Worm (Caenorhabditis elegans) whole organism, L2 larva: ENCODE data around the gene dos-2.

Source experiments
- C34F6.9 ChIP-seq: fragments of 150-350 bp; optimal IDR thresholded peaks from 2 replicates; lab custom pipeline; 2014; ENCODE audit warnings: missing biosample characterization, missing genetic modification characterization
- R02D3.7 ChIP-seq: fragments of 150-350 bp; optimal IDR thresholded peaks from 2 replicates; lab custom pipeline; 2014; ENCODE audit warnings: missing biosample characterization, missing genetic modification characterization
- Y55F3AM.14 ChIP-seq: fragments of 200-800 bp; sonication (Bioruptor generic); optimal IDR thresholded peaks from 2 replicates; lab custom pipeline; 2018; ENCODE audit warnings: mild to moderate bottlenecking, missing genetic modification characterization, missing compliant biosample characterization
- ZK546.5 ChIP-seq: sonication (generic microtip); optimal IDR thresholded peaks from 2 replicates; lab custom pipeline; 2017; ENCODE audit warnings: missing biosample characterization, missing genetic modification characterization
- alr-1 ChIP-seq: fragments of 150-350 bp; optimal IDR thresholded peaks from 2 replicates; lab custom pipeline; 2014; ENCODE audit warnings: missing biosample characterization, missing genetic modification characterization
- aly-2 ChIP-seq: fragments of 150-350 bp; optimal IDR thresholded peaks from 2 replicates; lab custom pipeline; 2014; ENCODE audit warnings: missing biosample characterization, missing genetic modification characterization
- ama-1 ChIP-seq: fragments of 150-350 bp; optimal IDR thresholded peaks from 2 replicates; lab custom pipeline; 2018; ENCODE audit warnings: inconsistent platforms
- blmp-1 ChIP-seq: sonication (generic microtip); optimal IDR thresholded peaks from 2 replicates; lab custom pipeline; 2017; ENCODE audit warnings: missing genetic modification characterization, mild to moderate bottlenecking, missing compliant biosample characterization, antibody characterized with exemption, moderate library complexity; ENCODE audit not compliant: insufficient read depth
- ceh-82 ChIP-seq: fragments of 150-350 bp; optimal IDR thresholded peaks from 2 replicates; lab custom pipeline; 2014; ENCODE audit warnings: missing biosample characterization, missing genetic modification characterization
- crh-2 ChIP-seq: sonication (generic microtip); optimal IDR thresholded peaks from 2 replicates; lab custom pipeline; 2017; ENCODE audit warnings: missing biosample characterization, missing genetic modification characterization
- egl-27 ChIP-seq: sonication (generic microtip); optimal IDR thresholded peaks from 3 replicates; lab custom pipeline; 2017; ENCODE audit warnings: missing biosample characterization, missing genetic modification reagents, missing genetic modification characterization
- elt-1 ChIP-seq: fragments of 150-350 bp; optimal IDR thresholded peaks from 2 replicates; lab custom pipeline; 2014; ENCODE audit warnings: missing biosample characterization, missing genetic modification characterization
- elt-3 ChIP-seq: sonication (generic microtip); optimal IDR thresholded peaks from 2 replicates; lab custom pipeline; 2017; ENCODE audit warnings: missing biosample characterization, missing genetic modification characterization
- fos-1 ChIP-seq: fragments of 150-350 bp; optimal IDR thresholded peaks from 2 replicates; lab custom pipeline; 2014; ENCODE audit warnings: missing biosample characterization, missing genetic modification characterization
- lin-11 ChIP-seq: fragments of 150-350 bp; sonication (generic microtip); optimal IDR thresholded peaks from 2 replicates; lab custom pipeline; 2014; ENCODE audit warnings: missing biosample characterization, missing genetic modification characterization, inconsistent platforms, mixed read lengths
- lin-13 ChIP-seq: fragments of 150-350 bp; optimal IDR thresholded peaks from 2 replicates; lab custom pipeline; 2014; ENCODE audit warnings: missing biosample characterization, missing genetic modification reagents, missing genetic modification characterization
- lin-39 ChIP-seq: fragments of 150-350 bp; optimal IDR thresholded peaks from 2 replicates; lab custom pipeline; 2014; ENCODE audit warnings: missing biosample characterization, missing genetic modification reagents, missing genetic modification characterization
- lsy-2 ChIP-seq, 2 experiments: fragments of 150-350 bp in 1 of 2; sonication (generic microtip) in 1 of 2; optimal IDR thresholded peaks; 2 replicates each; lab custom pipeline; 2014 to 2017; ENCODE audit warnings: missing biosample characterization in 2 of 2, missing genetic modification characterization in 2 of 2
- mbf-1 ChIP-seq: sonication (generic microtip); optimal IDR thresholded peaks from 2 replicates; lab custom pipeline; 2017; ENCODE audit warnings: missing biosample characterization, missing genetic modification characterization
- nhr-10 ChIP-seq: sonication (generic microtip); optimal IDR thresholded peaks from 2 replicates; lab custom pipeline; 2017; ENCODE audit warnings: missing biosample characterization, missing genetic modification characterization
- nhr-11 ChIP-seq: fragments of 150-350 bp; optimal IDR thresholded peaks from 2 replicates; lab custom pipeline; 2014; ENCODE audit warnings: missing biosample characterization, missing genetic modification characterization
- nhr-129 ChIP-seq: fragments of 150-350 bp; optimal IDR thresholded peaks from 2 replicates; lab custom pipeline; 2014; ENCODE audit warnings: missing biosample characterization, missing genetic modification characterization
- nhr-21 ChIP-seq: fragments of 150-350 bp; optimal IDR thresholded peaks from 2 replicates; lab custom pipeline; 2014; ENCODE audit warnings: missing biosample characterization, missing genetic modification characterization
- nhr-23 ChIP-seq: fragments of 150-350 bp; optimal IDR thresholded peaks from 2 replicates; lab custom pipeline; 2014; ENCODE audit warnings: missing biosample characterization, missing genetic modification reagents, missing genetic modification characterization
- nhr-237 ChIP-seq: fragments of 150-350 bp; optimal IDR thresholded peaks from 2 replicates; lab custom pipeline; 2014; ENCODE audit warnings: missing biosample characterization, missing genetic modification characterization
- nhr-25 ChIP-seq: fragments of 150-350 bp; sonication (generic microtip); optimal IDR thresholded peaks from 3 replicates; lab custom pipeline; 2014; ENCODE audit warnings: missing biosample characterization, missing genetic modification characterization
- nhr-77 ChIP-seq: fragments of 150-350 bp; optimal IDR thresholded peaks from 2 replicates; lab custom pipeline; 2014; ENCODE audit warnings: missing biosample characterization, missing genetic modification characterization
- peb-1 ChIP-seq: fragments of 150-350 bp; optimal IDR thresholded peaks from 2 replicates; lab custom pipeline; 2014; ENCODE audit warnings: missing biosample characterization, missing genetic modification characterization
- sem-4 ChIP-seq: fragments of 150-350 bp; optimal IDR thresholded peaks from 2 replicates; lab custom pipeline; 2014; ENCODE audit warnings: missing biosample characterization, missing genetic modification reagents, missing genetic modification characterization
- skn-1 ChIP-seq: sonication (generic microtip); optimal IDR thresholded peaks from 2 replicates; lab custom pipeline; 2017; ENCODE audit warnings: missing biosample characterization, missing genetic modification characterization
- sma-3 ChIP-seq: sonication (generic microtip); optimal IDR thresholded peaks from 2 replicates; lab custom pipeline; 2016; ENCODE audit warnings: missing genetic modification reagents, missing genetic modification characterization, missing compliant biosample characterization
- unc-39 ChIP-seq: fragments of 150-350 bp; optimal IDR thresholded peaks from 2 replicates; lab custom pipeline; 2014; ENCODE audit warnings: missing biosample characterization, missing genetic modification characterization
- unc-55 ChIP-seq: fragments of 150-350 bp; sonication (generic microtip); optimal IDR thresholded peaks from 3 replicates; lab custom pipeline; 2014; ENCODE audit warnings: missing biosample characterization, missing genetic modification reagents, missing genetic modification characterization
- zag-1 ChIP-seq: fragments of 150-350 bp; optimal IDR thresholded peaks from 2 replicates; lab custom pipeline; 2014; ENCODE audit warnings: missing biosample characterization, missing genetic modification characterization
- ztf-4 ChIP-seq: fragments of 150-350 bp; optimal IDR thresholded peaks from 2 replicates; lab custom pipeline; 2014; ENCODE audit warnings: missing biosample characterization, missing genetic modification characterization

The dos-2 gene

DNA sequence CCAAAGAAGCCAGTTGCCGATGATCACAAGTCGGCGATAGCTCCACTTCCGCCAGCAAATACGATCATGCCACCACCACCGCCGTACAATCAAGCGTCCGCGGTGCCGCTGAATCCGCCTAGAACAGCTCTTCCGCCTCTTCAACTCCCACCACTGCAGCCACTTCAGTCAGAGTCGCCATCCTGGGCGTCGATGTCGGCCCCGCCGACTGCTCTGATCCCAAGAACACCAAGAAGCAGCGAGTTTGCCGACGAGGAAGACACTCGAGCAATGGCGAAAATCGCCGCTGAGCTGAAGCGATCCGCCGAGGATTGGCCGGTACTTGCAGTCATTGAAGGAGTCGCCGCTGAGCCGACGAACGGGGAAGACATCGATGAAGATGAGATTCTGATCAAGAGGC lies 8.0 kb upstream of the dos-2 start:
- TF ChIP-seq nhr-11 (tag; lab: Kevin White, UChicago) (no peak), zag-1 (tag; lab: Kevin White, UChicago) (no peak), skn-1 (no peak), aly-2 (tag; lab: Kevin White, UChicago) (no peak), lin-11 (tag; lab: Kevin White, UChicago) (no peak), lin-13 (GFP tag; lab: Kevin White, UChicago) (no peak), nhr-21 (tag; lab: Kevin White, UChicago) (no peak), lsy-2 (tag; optimal IDR thresholded peaks at IDR 0.05; lab: Kevin White, UChicago) (no peak), lin-39 (tag; lab: Kevin White, UChicago) (no peak), nhr-25 (tag; lab: Kevin White, UChicago) (no peak), alr-1 (tag; lab: Kevin White, UChicago) (no peak), unc-55 (GFP tag; lab: Kevin White, UChicago) (no peak), elt-3 (tag; lab: Kevin White, UChicago) (no peak), sma-3 (GFP tag; lab: Kevin White, UChicago) (no peak)

DNA sequence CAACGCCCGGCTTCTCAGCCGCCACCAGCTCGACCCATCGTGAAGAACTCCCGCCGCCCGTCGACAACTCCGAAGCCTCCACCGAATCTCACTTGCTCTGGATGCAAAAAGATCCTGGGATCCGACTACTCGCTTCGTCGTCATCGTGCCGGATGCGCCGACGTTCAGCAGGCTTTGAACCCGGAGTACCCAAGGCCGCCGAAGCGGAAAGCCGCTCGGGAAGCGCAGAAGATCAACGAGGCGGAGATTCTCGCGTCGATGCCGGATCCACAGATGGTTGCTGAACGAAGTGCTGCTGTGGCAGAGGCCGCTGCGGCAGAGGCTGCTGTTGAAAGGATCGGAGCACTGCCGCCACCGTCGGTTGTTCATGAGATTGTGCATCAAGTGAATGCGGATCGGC lies 7.2 kb upstream of the dos-2 start:
- no peak for TF ChIP-seq nhr-10 (tag; lab: Kevin White, UChicago)
- TF ChIP-seq lin-11 (tag; lab: Kevin White, UChicago): no peak
- TF ChIP-seq sem-4 (tag; lab: Kevin White, UChicago): no peak
- no peak for TF ChIP-seq ceh-82 (tag; lab: Kevin White, UChicago)
- no peak for TF ChIP-seq nhr-77 (tag; lab: Kevin White, UChicago)
- no peak for TF ChIP-seq R02D3.7 (tag; lab: Kevin White, UChicago)
- TF ChIP-seq lsy-2 (tag; optimal IDR thresholded peaks at IDR 0.05; lab: Kevin White, UChicago): no peak
- TF ChIP-seq lin-13 (GFP tag; lab: Kevin White, UChicago): no peak
- no peak for TF ChIP-seq nhr-23 (tag; lab: Kevin White, UChicago)
- no peak for TF ChIP-seq elt-1 (tag; lab: Kevin White, UChicago)
- no peak for TF ChIP-seq C34F6.9 (tag; lab: Kevin White, UChicago)
- no peak for TF ChIP-seq fos-1 (tag; lab: Kevin White, UChicago)

DNA sequence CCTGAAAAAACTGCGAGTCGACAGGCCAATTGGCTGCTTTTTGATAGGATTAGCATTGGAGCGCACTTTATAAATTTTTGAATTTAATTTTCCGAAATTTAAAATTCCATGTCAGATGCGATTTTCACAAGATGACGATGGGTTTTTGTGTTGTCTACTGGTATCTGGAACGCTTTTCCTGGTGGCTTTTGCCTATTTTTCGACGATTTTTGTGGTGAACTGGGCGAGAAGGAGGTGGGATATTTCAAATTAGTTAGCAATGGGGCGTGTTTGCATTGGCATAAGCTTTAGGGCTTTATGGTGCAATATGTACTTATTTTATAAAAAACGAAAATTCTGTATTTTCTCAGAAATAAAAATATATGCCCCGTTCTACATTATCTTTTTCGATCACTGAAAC lies 3.9 kb upstream of the dos-2 start, which contains the start of gene K10G6.9:
K10G6.9 (plus strand) TSS at position 110 of the 400 bp plus-strand sequence.
- TF ChIP-seq ama-1 (lab: Kevin White, UChicago): peak; percentile 62
- TF ChIP-seq sma-3 (GFP tag; lab: Kevin White, UChicago): no peak

DNA sequence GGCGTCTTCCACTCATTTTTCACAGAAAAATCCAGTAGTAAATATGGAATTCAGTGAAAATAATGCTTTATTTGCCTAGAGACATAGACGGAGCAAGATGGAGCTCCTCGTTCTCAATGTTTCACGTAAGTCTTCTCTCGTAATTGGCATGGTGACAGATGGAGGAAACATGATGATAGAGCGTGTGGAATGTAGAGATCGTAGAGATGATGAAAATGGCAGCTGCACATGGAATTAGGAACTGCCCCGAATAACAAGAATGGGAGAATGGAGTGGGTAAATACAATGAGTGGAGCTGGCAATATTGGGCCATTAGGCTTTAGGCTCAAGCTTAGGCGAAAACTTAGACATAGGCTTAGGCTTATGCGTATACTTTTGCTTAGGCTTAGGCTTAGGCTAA lies 1.1 kb upstream of the dos-2 start, which contains the start of gene cank-26:
cank-26 (minus strand) TSS at position 113 of the 400 bp plus-strand sequence.
- TF ChIP-seq blmp-1: no peak
- no peak for TF ChIP-seq Y55F3AM.14 (GFP tag; lab: Kevin White, UChicago)

DNA sequence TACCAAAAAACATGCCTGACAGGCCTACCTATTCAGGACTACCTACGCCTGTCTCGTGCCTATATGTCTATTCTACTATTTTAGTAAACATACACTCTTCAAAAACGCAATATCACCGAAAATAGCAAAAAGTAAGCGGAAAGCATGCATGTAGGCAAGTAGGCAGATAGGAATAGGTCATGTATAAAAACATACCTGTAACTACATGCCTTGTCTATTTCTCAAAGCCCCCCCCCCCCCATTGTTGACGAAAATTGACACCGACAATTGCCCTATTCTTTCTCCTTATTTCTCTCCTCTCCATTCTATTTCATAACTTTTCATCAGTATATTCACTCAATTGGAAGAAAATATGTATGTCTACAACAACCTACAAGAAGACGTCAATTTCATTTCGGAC lies 2.2 kb downstream of the dos-2 start:
- no peak for TF ChIP-seq egl-27 (tag; lab: Kevin White, UChicago)
- no peak for TF ChIP-seq peb-1 (tag; lab: Kevin White, UChicago)
- no peak for TF ChIP-seq skn-1
- TF ChIP-seq nhr-129: no peak
- TF ChIP-seq ama-1 (lab: Kevin White, UChicago): no peak
- TF ChIP-seq ztf-4 (tag; lab: Kevin White, UChicago): no peak
- TF ChIP-seq nhr-237: no peak
- TF ChIP-seq lin-13 (GFP tag; lab: Kevin White, UChicago): no peak
- no peak for TF ChIP-seq ZK546.5
- TF ChIP-seq unc-39 (tag; lab: Kevin White, UChicago): no peak

DNA sequence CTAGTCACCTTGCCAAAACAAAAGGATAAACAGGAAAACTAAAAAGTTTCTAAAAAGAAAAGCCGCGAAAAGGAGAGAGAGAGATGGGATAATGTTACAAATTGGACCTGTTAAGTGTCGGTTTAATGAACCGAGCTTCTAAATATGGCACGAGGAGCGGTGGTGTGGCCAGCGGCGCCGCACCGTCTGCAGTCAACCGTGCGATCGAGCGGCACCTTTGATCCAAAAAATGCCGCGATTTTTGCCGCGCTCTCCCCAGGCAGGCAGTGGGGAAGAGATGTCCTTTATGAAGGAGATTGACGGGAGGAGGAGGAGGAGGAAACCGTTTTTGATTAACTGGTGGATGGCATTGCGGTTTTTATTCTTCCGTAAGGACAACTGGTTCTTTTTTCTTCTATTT lies 4.3 kb downstream of the dos-2 start:
- TF ChIP-seq crh-2 (tag; lab: Kevin White, UChicago) (no peak), blmp-1 (no peak), mbf-1 (tag; lab: Kevin White, UChicago) (no peak), lin-13 (GFP tag; lab: Kevin White, UChicago) (no peak), R02D3.7 (tag; lab: Kevin White, UChicago) (no peak), ceh-82 (tag; lab: Kevin White, UChicago) (no peak), C34F6.9 (tag; lab: Kevin White, UChicago) (no peak)
- TF ChIP-seq, all 48 proteins: peak for 0
